Worm (Caenorhabditis elegans): ENCODE measurements around the gene ZK688.1.

Gene ZK688.1

DNA sequence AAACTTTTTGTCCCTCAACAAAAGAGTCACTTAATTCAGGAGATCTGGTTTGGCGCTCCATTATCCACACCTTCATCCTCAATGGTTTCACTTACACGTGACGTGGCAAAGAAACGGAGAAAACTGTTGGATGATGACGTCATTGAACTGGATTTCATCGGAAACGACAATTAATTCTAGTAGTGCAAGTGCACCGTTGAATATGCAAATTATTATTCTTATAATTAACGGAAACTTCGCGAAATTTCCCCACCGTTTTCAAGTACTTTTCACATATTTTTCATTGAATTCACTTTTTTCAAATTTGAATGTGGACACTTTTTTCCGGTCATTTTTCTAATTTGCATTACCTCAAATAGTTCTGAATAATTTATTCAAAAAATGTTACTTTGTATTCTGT is at the start of gene ZK688.1:
Gene ZK688.1 (plus strand): TSS at position 301 of the 400 bp plus-strand sequence.
- no peak for TF ChIP-seq aly-2 (tag; optimal IDR thresholded peaks at IDR 0.05)
- TF ChIP-seq alr-1 (tag; optimal IDR thresholded peaks at IDR 0.05) = no peak
- no peak for TF ChIP-seq ztf-11 (tag; optimal IDR thresholded peaks at IDR 0.05)
- TF ChIP-seq snpc-4 (tag; optimal IDR thresholded peaks at IDR 0.05) = no peak
- TF ChIP-seq unc-55 (GFP tag; optimal IDR thresholded peaks at IDR 0.05) = no peak

DNA sequence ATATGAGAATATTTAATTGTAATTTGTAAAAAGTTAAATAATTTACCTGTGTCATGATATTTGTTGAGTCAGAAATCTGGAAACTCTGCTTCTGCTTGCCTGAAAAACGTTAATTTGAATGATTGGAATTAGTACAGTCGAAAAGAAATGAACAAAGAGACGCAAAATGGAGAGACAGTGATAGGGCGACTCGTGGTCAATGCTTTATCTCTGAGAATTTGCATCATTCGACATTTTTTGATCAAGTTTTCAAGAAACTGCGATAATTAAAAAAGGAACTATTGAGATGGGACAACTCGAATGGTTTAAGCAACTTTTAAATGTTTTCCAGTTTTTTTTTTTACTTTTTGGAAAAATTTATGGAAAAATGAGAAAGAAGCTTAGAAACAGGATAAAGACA is 48.5 kb upstream of the ZK688.1 start, which contains the start of gene cuc-1:
Gene cuc-1 (minus strand): TSS at position 101 of the 400 bp plus-strand sequence.
- no peak for TF ChIP-seq alr-1 (tag; optimal IDR thresholded peaks at IDR 0.05)
- no peak for TF ChIP-seq ztf-1 (GFP tag; conservative IDR thresholded peaks at IDR 0.05)
- no peak for TF ChIP-seq elt-1 (tag; optimal IDR thresholded peaks at IDR 0.05)
- TF ChIP-seq fos-1 (tag; optimal IDR thresholded peaks at IDR 0.05) = peak; percentile 10
- TF ChIP-seq egl-27 (tag; optimal IDR thresholded peaks at IDR 0.05) = no peak
- TF ChIP-seq elt-3 (tag; optimal IDR thresholded peaks at IDR 0.05) = no peak
- no peak for TF ChIP-seq peb-1 (tag; optimal IDR thresholded peaks at IDR 0.05)
- no peak for TF ChIP-seq mab-5 (tag; optimal IDR thresholded peaks at IDR 0.05)

DNA sequence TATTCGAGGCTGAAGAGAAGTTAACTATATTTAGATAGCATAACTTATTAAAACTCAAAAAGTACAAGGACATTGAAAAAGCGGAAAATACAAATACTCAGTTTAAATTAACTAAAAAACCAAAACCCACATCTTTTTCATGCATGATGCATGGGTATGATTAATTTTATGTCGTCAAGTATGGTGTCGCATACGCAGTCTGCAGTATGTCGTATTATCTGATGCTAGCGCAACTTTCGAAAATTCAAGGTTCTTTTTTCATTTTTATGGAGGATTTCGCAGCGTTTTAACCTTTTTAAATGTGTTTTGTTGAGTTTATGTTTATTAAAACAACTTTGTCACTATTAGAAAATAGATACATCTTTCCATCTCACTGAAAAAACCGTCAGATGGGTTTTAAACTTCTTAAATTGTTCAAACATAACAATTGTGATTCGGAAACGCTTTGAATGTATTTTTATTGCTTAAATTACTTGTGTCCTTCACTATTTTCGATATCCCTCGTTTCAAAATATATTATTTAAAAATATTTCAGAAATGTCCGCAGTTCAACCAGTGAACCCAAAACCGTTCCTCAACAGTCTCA is 47.7 kb upstream of the ZK688.1 start, which contains the start of gene snr-5:
Gene snr-5 (plus strand): TSS at position 536 of the 586 bp plus-strand sequence.
- no peak for TF ChIP-seq nhr-21 (tag; optimal IDR thresholded peaks at IDR 0.05)
- peak; percentile 26 for TF ChIP-seq C34F6.9 (tag; optimal IDR thresholded peaks at IDR 0.05)
- peak in 1 of 2 experiments; percentile 59 for TF ChIP-seq lsy-2 (tag; optimal IDR thresholded peaks at IDR 0.05)
- TF ChIP-seq nhr-129 (tag; optimal IDR thresholded peaks at IDR 0.05) = peak; percentile 25
- no peak for TF ChIP-seq nhr-11 (tag; optimal IDR thresholded peaks at IDR 0.05)
- TF ChIP-seq lin-13 (GFP tag; optimal IDR thresholded peaks at IDR 0.05) = peak; percentile 27

DNA sequence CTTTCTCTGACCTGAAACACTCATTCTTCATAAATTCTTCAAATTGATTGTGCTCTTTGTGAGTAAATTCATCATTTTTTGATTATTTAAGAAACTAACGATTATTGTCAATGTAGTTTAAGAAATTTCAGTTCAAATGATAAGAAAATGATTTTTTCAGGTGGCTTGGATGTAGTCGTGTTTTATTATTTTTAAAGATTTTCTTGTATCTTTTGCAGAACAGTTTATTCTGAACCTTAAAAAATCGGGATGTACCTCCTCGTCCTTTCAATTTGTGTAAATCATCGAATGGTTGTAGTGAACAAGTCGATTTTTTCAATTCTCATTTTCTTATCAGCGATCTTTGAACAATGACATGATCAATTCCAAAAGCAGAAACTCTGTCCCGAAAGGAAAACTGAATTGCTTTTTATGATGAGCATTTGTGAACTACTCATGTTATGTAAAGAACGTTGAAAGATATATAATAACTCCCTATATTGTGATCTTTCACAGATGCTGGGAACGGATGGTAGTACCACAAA is 44.1 kb upstream of the ZK688.1 start, which contains the start of gene slc-17.3:
Gene slc-17.3 (minus strand): TSS at position 51 of the 524 bp plus-strand sequence.
- peak; percentile 27 for TF ChIP-seq fos-1 (tag; optimal IDR thresholded peaks at IDR 0.05)
- no peak for TF ChIP-seq ztf-4 (tag; optimal IDR thresholded peaks at IDR 0.05)
- TF ChIP-seq elt-3 (tag; optimal IDR thresholded peaks at IDR 0.05) = no peak

DNA sequence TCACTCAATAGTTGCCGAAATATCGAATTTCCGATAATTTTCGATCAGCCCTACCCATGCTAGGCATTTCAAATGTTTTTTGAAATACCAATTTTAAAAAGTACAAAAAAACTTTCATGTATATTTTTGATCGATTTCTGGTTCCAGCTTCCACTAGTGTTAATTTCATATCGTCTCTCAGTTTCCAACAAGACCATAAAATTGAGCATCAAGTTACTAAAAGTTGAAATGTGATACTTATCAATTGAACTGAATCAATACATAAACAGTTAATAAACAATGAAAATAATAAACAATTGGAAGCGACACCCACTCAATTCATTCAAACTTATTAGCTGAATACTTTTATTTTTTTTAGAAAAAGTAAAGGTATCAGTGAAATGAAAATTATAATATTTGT is 43.2 kb upstream of the ZK688.1 start, which contains the start of gene cup-4:
Gene cup-4 (plus strand): TSS at position 301 of the 400 bp plus-strand sequence.
- TF ChIP-seq alr-1 (tag; optimal IDR thresholded peaks at IDR 0.05) = no peak
- TF ChIP-seq ztf-4 (tag; optimal IDR thresholded peaks at IDR 0.05) = no peak
- no peak for TF ChIP-seq R02D3.7 (tag; optimal IDR thresholded peaks at IDR 0.05)
- no peak for TF ChIP-seq ceh-16 (tag; optimal IDR thresholded peaks at IDR 0.05)
- TF ChIP-seq lin-13 (GFP tag; optimal IDR thresholded peaks at IDR 0.05) = no peak
- no peak for TF ChIP-seq sma-3 (GFP tag; optimal IDR thresholded peaks at IDR 0.05)
- no peak for TF ChIP-seq mbf-1 (tag; optimal IDR thresholded peaks at IDR 0.05)
- TF ChIP-seq nhr-237 (tag; optimal IDR thresholded peaks at IDR 0.05) = no peak
- TF ChIP-seq gmeb-1 (tag; optimal IDR thresholded peaks at IDR 0.05) = no peak
- no peak for TF ChIP-seq egl-27 (tag; optimal IDR thresholded peaks at IDR 0.05)
- TF ChIP-seq sma-9 (GFP tag; optimal IDR thresholded peaks at IDR 0.05) = no peak
- TF ChIP-seq sma-9 (tag; optimal IDR thresholded peaks at IDR 0.05) = no peak
- TF ChIP-seq nhr-21 (tag; optimal IDR thresholded peaks at IDR 0.05) = no peak
- TF ChIP-seq nhr-12 (tag; optimal IDR thresholded peaks at IDR 0.05) = no peak
- TF ChIP-seq skn-1 (tag; optimal IDR thresholded peaks at IDR 0.05) = no peak
- TF ChIP-seq nhr-6 (tag; optimal IDR thresholded peaks at IDR 0.05) = no peak
- TF ChIP-seq unc-55 (GFP tag; optimal IDR thresholded peaks at IDR 0.05) = no peak
- no peak for TF ChIP-seq ZK546.5 (tag; optimal IDR thresholded peaks at IDR 0.05)
- TF ChIP-seq unc-39 (tag; optimal IDR thresholded peaks at IDR 0.05) = no peak

DNA sequence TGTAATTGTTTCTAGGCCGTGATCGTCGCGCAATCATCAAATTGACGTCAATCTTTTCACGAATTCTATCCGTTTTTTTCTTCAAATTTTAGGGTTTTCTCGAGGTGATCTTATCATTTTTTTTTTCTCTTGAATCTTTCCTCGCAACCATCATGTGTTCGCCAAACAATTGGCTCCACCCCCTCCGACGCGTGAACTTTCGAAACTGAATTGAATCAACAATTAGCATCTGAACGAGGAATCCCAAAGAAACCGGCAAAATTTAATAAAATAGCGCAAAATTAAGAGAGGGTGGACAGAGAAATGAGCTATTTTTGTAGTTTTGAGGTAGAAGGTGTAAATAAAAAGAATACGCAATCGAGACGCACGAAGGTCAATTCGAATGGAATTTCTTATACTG is 36.6 kb upstream of the ZK688.1 start:
- TF ChIP-seq nhr-25 (tag; optimal IDR thresholded peaks at IDR 0.05) (peak; percentile 33), fos-1 (tag; optimal IDR thresholded peaks at IDR 0.05) (peak; percentile 27), mbf-1 (tag; optimal IDR thresholded peaks at IDR 0.05) (no peak), sma-3 (GFP tag; optimal IDR thresholded peaks at IDR 0.05) (peak; percentile 72), nhr-129 (tag; optimal IDR thresholded peaks at IDR 0.05) (peak; percentile 3)

All from whole organism, L2 larva.